Worm (Caenorhabditis elegans): ENCODE measurements around the gene arr-1.
A peak's percentile ranks its signal among the peaks of the same experiment; 100 is the strongest.

The arr-1 gene

ce11 chrX:949466-949865 lies 1.1 kb upstream of the arr-1 start:
- peak; percentile 90 for TF ChIP-seq fkh-10 (GFP tag; optimal IDR thresholded peaks at IDR 0.05)
- TF ChIP-seq syd-9 (tag; optimal IDR thresholded peaks at IDR 0.05): peak; percentile 80
- TF ChIP-seq nfya-1 (tag; optimal IDR thresholded peaks at IDR 0.05): peak; percentile 96
- peak; percentile 53 for TF ChIP-seq lim-6 (tag; optimal IDR thresholded peaks at IDR 0.05)
- TF ChIP-seq ceh-2 (tag; optimal IDR thresholded peaks at IDR 0.05): peak; percentile 83
- peak; percentile 27 for TF ChIP-seq fkh-6 (tag; optimal IDR thresholded peaks at IDR 0.05)
- peak; percentile 29 for TF ChIP-seq pha-2 (tag; optimal IDR thresholded peaks at IDR 0.05)
- TF ChIP-seq ceh-30 (tag; optimal IDR thresholded peaks at IDR 0.05): peak; percentile 95
- TF ChIP-seq ref-2 (tag; optimal IDR thresholded peaks at IDR 0.05): peak; percentile 94
- TF ChIP-seq ceh-24 (tag; optimal IDR thresholded peaks at IDR 0.05): no peak
- no peak for TF ChIP-seq pqm-1 (tag; optimal IDR thresholded peaks at IDR 0.05)
- TF ChIP-seq T23F11.4 (GFP tag; optimal IDR thresholded peaks at IDR 0.05): peak; percentile 39
- no peak for TF ChIP-seq hlh-15 (tag; optimal IDR thresholded peaks at IDR 0.05)
- no peak for TF ChIP-seq ceh-9 (tag; optimal IDR thresholded peaks at IDR 0.05)
- no peak for TF ChIP-seq che-1 (tag; optimal IDR thresholded peaks at IDR 0.05)
- TF ChIP-seq ama-1 (optimal IDR thresholded peaks at IDR 0.05): no peak
- TF ChIP-seq hlh-8 (tag; optimal IDR thresholded peaks at IDR 0.05): peak; percentile 17
- TF ChIP-seq sdc-2 (tag; optimal IDR thresholded peaks at IDR 0.05): peak; percentile 90
- no peak for TF ChIP-seq mec-3 (tag; optimal IDR thresholded peaks at IDR 0.05; ENCODE audit: borderline replicate concordance)
- peak; percentile 47 for TF ChIP-seq F13H6.1 (tag; optimal IDR thresholded peaks at IDR 0.05)
- TF ChIP-seq nhr-11 (tag; optimal IDR thresholded peaks at IDR 0.05): no peak
- no peak for TF ChIP-seq pha-4 (tag; optimal IDR thresholded peaks at IDR 0.05)
- peak; percentile 0 for TF ChIP-seq tbx-7 (tag; optimal IDR thresholded peaks at IDR 0.05)
- peak; percentile 95 for TF ChIP-seq ceh-34 (tag; optimal IDR thresholded peaks at IDR 0.05)
- TF ChIP-seq ceh-31 (tag; optimal IDR thresholded peaks at IDR 0.05): peak; percentile 97
- TF ChIP-seq unc-3 (GFP tag; conservative IDR thresholded peaks at IDR 0.05): no peak
- peak; percentile 72 for TF ChIP-seq unc-3 (tag; optimal IDR thresholded peaks at IDR 0.05)
- peak; percentile 81 for TF ChIP-seq pag-3 (tag; optimal IDR thresholded peaks at IDR 0.05; ENCODE audit: borderline replicate concordance)
- peak; percentile 66 for TF ChIP-seq C08G9.2 (tag; optimal IDR thresholded peaks at IDR 0.05)
- no peak for TF ChIP-seq ahr-1 (tag; optimal IDR thresholded peaks at IDR 0.05)
- TF ChIP-seq dmd-4 (tag; optimal IDR thresholded peaks at IDR 0.05; ENCODE audit: borderline replicate concordance): no peak
- peak; percentile 43 for TF ChIP-seq sox-4 (tag; optimal IDR thresholded peaks at IDR 0.05)
- no peak for TF ChIP-seq K02D7.2 (tag; optimal IDR thresholded peaks at IDR 0.05)
- TF ChIP-seq pax-1 (tag; optimal IDR thresholded peaks at IDR 0.05): peak; percentile 58
- TF ChIP-seq eyg-1 (tag; optimal IDR thresholded peaks at IDR 0.05): peak; percentile 49
- peak; percentile 1 for TF ChIP-seq gmeb-2 (tag; optimal IDR thresholded peaks at IDR 0.05)
- TF ChIP-seq hlh-30 (tag; optimal IDR thresholded peaks at IDR 0.05; ENCODE audit: insufficient read depth): peak; percentile 79
- peak; percentile 28 for TF ChIP-seq ceh-22 (tag; optimal IDR thresholded peaks at IDR 0.05)
- peak; percentile 98 for TF ChIP-seq pros-1 (tag; optimal IDR thresholded peaks at IDR 0.05)
- peak; percentile 56 for TF ChIP-seq fax-1 (tag; optimal IDR thresholded peaks at IDR 0.05)
- TF ChIP-seq ceh-19 (GFP tag; optimal IDR thresholded peaks at IDR 0.05): peak; percentile 79
- TF ChIP-seq pat-9 (tag; optimal IDR thresholded peaks at IDR 0.05): peak; percentile 74
- peak; percentile 91 for TF ChIP-seq unc-42 (tag; optimal IDR thresholded peaks at IDR 0.05)
- peak; percentile 7 for TF ChIP-seq Y22D7AL.16 (tag; optimal IDR thresholded peaks at IDR 0.05)
- peak; percentile 32 for TF ChIP-seq K09A11.1 (tag; optimal IDR thresholded peaks at IDR 0.05; ENCODE audit: insufficient read depth)
- peak; percentile 35 for TF ChIP-seq elt-2 (tag; optimal IDR thresholded peaks at IDR 0.05)
- TF ChIP-seq madf-2 (tag; optimal IDR thresholded peaks at IDR 0.05): peak; percentile 49
- no peak for TF ChIP-seq zip-5 (tag; optimal IDR thresholded peaks at IDR 0.05)
- no peak for TF ChIP-seq ceh-45 (GFP tag; IDR thresholded peaks at IDR 0.05)
- peak; percentile 15 for TF ChIP-seq lin-11 (tag; optimal IDR thresholded peaks at IDR 0.05)
- TF ChIP-seq sox-2 (GFP tag; IDR thresholded peaks at IDR 0.05): peak; percentile 56
- TF ChIP-seq ceh-48 (tag; optimal IDR thresholded peaks at IDR 0.05): peak; percentile 27
- peak; percentile 55 for TF ChIP-seq ceh-6 (GFP tag; optimal IDR thresholded peaks at IDR 0.05)
- TF ChIP-seq hlh-6 (tag; optimal IDR thresholded peaks at IDR 0.05): peak; percentile 57
